Fruit fly (Drosophila melanogaster): ENCODE data around the gene Sgs8.
A peak's percentile ranks its signal among the peaks of the same experiment; 100 is the strongest.

Gene Sgs8

dm6 chr3L:11536132-11536531 lies 26.9 kb upstream of the Sgs8 start (continued):
- TF ChIP-seq CG17829 (tag; optimal IDR thresholded peaks at IDR 0.05) (no peak), sisA (GFP tag; IDR thresholded peaks at IDR 0.05) (peak; percentile 43), HLHmδ (GFP tag; optimal IDR thresholded peaks at IDR 0.05) (no peak), Sin3A (optimal IDR thresholded peaks at IDR 0.05) (no peak), CG6689 (GFP tag; IDR thresholded peaks at IDR 0.05) (peak; percentile 34; the same call in 1 of the 2 replicates), cas (GFP tag; IDR thresholded peaks at IDR 0.05) (no peak), vnd (GFP tag; IDR thresholded peaks at IDR 0.05; ENCODE audit: partially characterized antibody) (no peak), ci (GFP tag; IDR thresholded peaks at IDR 0.05) (peak; percentile 61; the same call in 2 of the 3 replicates), h (optimal IDR thresholded peaks at IDR 0.05) (no peak), CG7839 (tag; optimal IDR thresholded peaks at IDR 0.05) (peak; percentile 12), Oli (tag; optimal IDR thresholded peaks at IDR 0.05) (peak; percentile 25), Vsx1 (GFP tag; optimal IDR thresholded peaks at IDR 0.05) (peak; percentile 15), Doc3 (GFP tag; IDR thresholded peaks at IDR 0.05; ENCODE audit: partially characterized antibody) (no peak), CG4424 (GFP tag; optimal IDR thresholded peaks at IDR 0.05) (peak; percentile 22), CG15269 (tag; optimal IDR thresholded peaks at IDR 0.05) (peak; percentile 28), pros (GFP tag; optimal IDR thresholded peaks at IDR 0.05) (no peak), slbo (GFP tag; IDR thresholded peaks at IDR 0.05) (peak; percentile 49; the same call in 1 of the 2 replicates), CG11504 (tag; optimal IDR thresholded peaks at IDR 0.05) (peak; percentile 55), CG17568 (GFP tag; optimal IDR thresholded peaks at IDR 0.05) (no peak), PHDP (tag; optimal IDR thresholded peaks at IDR 0.05) (peak; percentile 11), ems (GFP tag; optimal IDR thresholded peaks at IDR 0.05) (peak; percentile 5), CG14965 (GFP tag; optimal IDR thresholded peaks at IDR 0.05; ENCODE audit: borderline replicate concordance) (no peak), wek (GFP tag; optimal IDR thresholded peaks at IDR 0.05) (no peak), Optix (GFP tag; IDR thresholded peaks at IDR 0.05) (no peak), CG2120 (GFP tag; optimal IDR thresholded peaks at IDR 0.05) (peak; percentile 7), Antp (GFP tag; optimal IDR thresholded peaks at IDR 0.05) (no peak), tio (GFP tag; optimal IDR thresholded peaks at IDR 0.05) (no peak), CG17359 (tag; optimal IDR thresholded peaks at IDR 0.05) (peak; percentile 20), CG9932 (GFP tag; IDR thresholded peaks at IDR 0.05) (peak; percentile 53), CG31224 (GFP tag; IDR thresholded peaks at IDR 0.05) (no peak; the same call in 1 of the 2 replicates), HLH3B (GFP tag; IDR thresholded peaks at IDR 0.05) (0 out of 2 replicates have a peak, but pooled peaks have one; percentile 24), CG12299 (tag; optimal IDR thresholded peaks at IDR 0.05) (no peak), CG1024 (GFP tag; IDR thresholded peaks at IDR 0.05) (peak; percentile 33; the same call in 1 of the 2 replicates), B-H1 (GFP tag; IDR thresholded peaks at IDR 0.05) (0 out of 3 replicates have a peak, but pooled peaks have one; percentile 25), vvl (GFP tag; IDR thresholded peaks at IDR 0.05) (peak; percentile 50), Fer1 (GFP tag; optimal IDR thresholded peaks at IDR 0.05) (peak; percentile 20), ttk (GFP tag; IDR thresholded peaks at IDR 0.05) (0 out of 2 replicates have a peak, but pooled peaks have one; percentile 7), CG9437 (GFP tag; optimal IDR thresholded peaks at IDR 0.05) (no peak), CG15514 (GFP tag; optimal IDR thresholded peaks at IDR 0.05) (peak; percentile 15), Xrp1 (GFP tag; IDR thresholded peaks at IDR 0.05) (peak; percentile 48; the same call in 1 of the 2 replicates), Ptx1 (GFP tag; IDR thresholded peaks at IDR 0.05) (peak; percentile 54), zen (tag; optimal IDR thresholded peaks at IDR 0.05) (no peak), eyg (GFP tag; optimal IDR thresholded peaks at IDR 0.05) (no peak), Hr51 (GFP tag; optimal IDR thresholded peaks at IDR 0.05) (peak in 1 of 2 experiments; percentile 35), zfh2 (GFP tag; optimal IDR thresholded peaks at IDR 0.05) (no peak), seq (GFP tag; IDR thresholded peaks at IDR 0.05) (peak; percentile 56; the same call in 1 of the 2 replicates), stwl (tag; optimal IDR thresholded peaks at IDR 0.05) (no peak), CG32532 (GFP tag; IDR thresholded peaks at IDR 0.05) (peak; percentile 58; the same call in 1 of the 2 replicates), tap (tag; optimal IDR thresholded peaks at IDR 0.05) (no peak), Drgx (GFP tag; IDR thresholded peaks at IDR 0.05) (0 out of 2 replicates have a peak, but pooled peaks have one; percentile 20), Poxn (GFP tag; IDR thresholded peaks at IDR 0.05) (no peak)
